Fruit fly (Drosophila melanogaster) whole organism, embryonic: ENCODE data around the gene org-1.

Source experiments
- Antp ChIP-seq: fragments of 200-800 bp; sonication (Bioruptor generic); optimal IDR thresholded peaks from 3 replicates; lab custom pipeline; 2016; ENCODE audit warnings: missing biosample characterization, missing genetic modification characterization
- C15 ChIP-seq: fragments of 200-800 bp; sonication (Bioruptor generic); IDR thresholded peaks from 3 replicates; pipeline ENCODE4 v1.3.6; 2022; ENCODE audit warnings: missing biosample characterization, missing genetic modification characterization
- CG10654 ChIP-seq: fragments of 200-800 bp; sonication (Bioruptor generic); optimal IDR thresholded peaks from 2 replicates; lab custom pipeline; 2016; ENCODE audit warnings: missing biosample characterization, missing genetic modification characterization
- CG11085 ChIP-seq: fragments of 200-800 bp; sonication (Bioruptor generic); IDR thresholded peaks from 2 replicates; pipeline ENCODE4 v1.3.6; 2022; ENCODE audit warnings: missing biosample characterization, missing genetic modification characterization
- CG11093 ChIP-seq: fragments of 200-800 bp; sonication (Bioruptor generic); IDR thresholded peaks from 3 replicates; pipeline ENCODE4 v1.3.6; 2022; ENCODE audit warnings: missing biosample characterization, missing genetic modification characterization
- CG12219 ChIP-seq: fragments of 200-800 bp; sonication (Bioruptor generic); optimal IDR thresholded peaks from 3 replicates; lab custom pipeline; 2018; ENCODE audit warnings: missing biosample characterization, mild to moderate bottlenecking, missing genetic modification characterization
- CG12299 ChIP-seq: fragments of 200-800 bp; sonication (Bioruptor generic); optimal IDR thresholded peaks from 2 replicates; lab custom pipeline; 2018; ENCODE audit warnings: missing biosample characterization, mild to moderate bottlenecking, missing genetic modification characterization
- CG16815 ChIP-seq: fragments of 200-800 bp; sonication (Bioruptor generic); optimal IDR thresholded peaks from 3 replicates; lab custom pipeline; 2017; ENCODE audit warnings: missing biosample characterization, mild to moderate bottlenecking, missing genetic modification characterization
- CG18619 ChIP-seq: fragments of 200-800 bp; sonication (Bioruptor generic); optimal IDR thresholded peaks from 3 replicates; lab custom pipeline; 2017; ENCODE audit warnings: missing biosample characterization, mild to moderate bottlenecking, missing genetic modification characterization
- CG31224 ChIP-seq: fragments of 200-800 bp; sonication (Bioruptor generic); IDR thresholded peaks from 2 replicates; pipeline ENCODE4 v1.3.6; 2022; ENCODE audit warnings: missing biosample characterization, missing genetic modification characterization
- CG32532 ChIP-seq: fragments of 200-800 bp; sonication (Bioruptor generic); IDR thresholded peaks from 2 replicates; pipeline ENCODE4 v1.3.6; 2022; ENCODE audit warnings: missing biosample characterization, missing genetic modification characterization
- CG3407 ChIP-seq: fragments of 200-800 bp; sonication (Bioruptor generic); optimal IDR thresholded peaks from 2 replicates; lab custom pipeline; 2018; ENCODE audit warnings: missing biosample characterization, mild to moderate bottlenecking, missing genetic modification characterization
- CG5953 ChIP-seq: fragments of 200-800 bp; sonication (Bioruptor generic); IDR thresholded peaks from 2 replicates; pipeline ENCODE4 v1.3.6; 2022; ENCODE audit warnings: missing biosample characterization, missing genetic modification characterization
- Camta ChIP-seq: fragments of 200-800 bp; sonication (Bioruptor generic); optimal IDR thresholded peaks from 2 replicates; lab custom pipeline; 2016; ENCODE audit warnings: missing biosample characterization, missing genetic modification characterization
- Drgx ChIP-seq: fragments of 200-800 bp; sonication (Bioruptor generic); IDR thresholded peaks from 2 replicates; pipeline ENCODE4 v1.3.6; 2022; ENCODE audit warnings: missing biosample characterization, missing genetic modification characterization
- Hr51 ChIP-seq, 2 experiments: fragments of 200-800 bp; sonication (Bioruptor generic); optimal IDR thresholded peaks; 2 replicates in 1 of 2; 3 replicates in 1 of 2; lab custom pipeline; 2016 to 2018; ENCODE audit warnings: missing biosample characterization in 2 of 2, missing genetic modification characterization in 2 of 2, mild to moderate bottlenecking in 1 of 2, moderate library complexity in 1 of 2
- Hr78 ChIP-seq, 2 experiments: fragments of 200-800 bp in 1 of 2; fragments of >200 bp in 1 of 2; sonication (Bioruptor generic) in 1 of 2; optimal IDR thresholded peaks; 2 replicates each; lab custom pipeline; 2017 to 2019; ENCODE audit warnings: missing biosample characterization in 2 of 2, missing genetic modification characterization in 2 of 2, mild to moderate bottlenecking in 1 of 2, moderate library complexity in 1 of 2
- Mes4 ChIP-seq: fragments of 200-800 bp; sonication (Bioruptor generic); optimal IDR thresholded peaks from 2 replicates; lab custom pipeline; 2016; ENCODE audit warnings: missing biosample characterization, missing genetic modification characterization
- Poxn ChIP-seq: fragments of 200-800 bp; sonication (Bioruptor generic); IDR thresholded peaks from 2 replicates; pipeline ENCODE4 v1.3.6; 2022; ENCODE audit warnings: missing biosample characterization, missing genetic modification characterization
- Vsx1 ChIP-seq: fragments of 200-800 bp; sonication (Bioruptor generic); optimal IDR thresholded peaks from 2 replicates; lab custom pipeline; 2017; ENCODE audit warnings: missing biosample characterization, mild to moderate bottlenecking, missing genetic modification characterization, missing genetic modification reagents
- amos ChIP-seq: fragments of 200-800 bp; sonication (Bioruptor generic); IDR thresholded peaks from 2 replicates; pipeline ENCODE4 v1.3.6; 2022; ENCODE audit warnings: missing biosample characterization, missing genetic modification characterization; ENCODE audit not compliant: partially characterized antibody
- ase ChIP-seq: fragments of 200-800 bp; sonication (Bioruptor generic); IDR thresholded peaks from 3 replicates; pipeline ENCODE4 v1.3.6; 2022; ENCODE audit warnings: missing biosample characterization, missing genetic modification characterization
- br ChIP-seq: fragments of >200 bp; optimal IDR thresholded peaks from 2 replicates; lab custom pipeline; 2017
- chm ChIP-seq: fragments of 200-800 bp; sonication (Bioruptor generic); IDR thresholded peaks from 2 replicates; pipeline ENCODE4 v1.3.6; 2022; ENCODE audit warnings: missing biosample characterization, missing genetic modification characterization
- ci ChIP-seq: fragments of 200-800 bp; sonication (Bioruptor generic); IDR thresholded peaks from 3 replicates; pipeline ENCODE4 v1.3.6; 2022; ENCODE audit warnings: missing biosample characterization, missing genetic modification characterization
- croc ChIP-seq: fragments of 200-800 bp; sonication (Bioruptor generic); conservative IDR thresholded peaks from 3 replicates; pipeline ENCODE4 v1.3.6; 2022; ENCODE audit warnings: missing biosample characterization, missing genetic modification characterization
- danr ChIP-seq: fragments of 200-800 bp; sonication (Bioruptor generic); IDR thresholded peaks from 2 replicates; pipeline ENCODE4 v1.3.6; 2022; ENCODE audit warnings: missing biosample characterization, missing genetic modification characterization
- gt ChIP-seq: fragments of 200-800 bp; sonication (Bioruptor generic); IDR thresholded peaks from 2 replicates; pipeline ENCODE4 v1.3.6; 2022; ENCODE audit warnings: missing biosample characterization, missing genetic modification characterization
- h ChIP-seq: fragments of >200 bp; optimal IDR thresholded peaks from 2 replicates; lab custom pipeline; 2017
- jigr1 ChIP-seq: fragments of 200-800 bp; sonication (Bioruptor generic); IDR thresholded peaks from 3 replicates; pipeline ENCODE4 v1.3.6; 2022; ENCODE audit warnings: missing biosample characterization, missing genetic modification characterization
- ken ChIP-seq: fragments of 200-800 bp; sonication (Bioruptor generic); IDR thresholded peaks from 3 replicates; pipeline ENCODE4 v1.3.6; 2022; ENCODE audit warnings: missing biosample characterization, missing genetic modification characterization
- knrl ChIP-seq: fragments of 200-800 bp; sonication (Bioruptor generic); IDR thresholded peaks from 3 replicates; pipeline ENCODE4 v1.3.6; 2022; ENCODE audit warnings: missing biosample characterization, missing genetic modification characterization; ENCODE audit not compliant: partially characterized antibody
- lov ChIP-seq, 2 experiments: fragments of 200-800 bp in 1 of 2; fragments of >200 bp in 1 of 2; sonication (Bioruptor generic) in 1 of 2; IDR thresholded peaks in 1 of 2; optimal IDR thresholded peaks in 1 of 2; 2 replicates in 1 of 2; 3 replicates in 1 of 2; pipeline versions ENCODE4 v1.3.6 to Lab custom; 2017 to 2022; ENCODE audit warnings: missing biosample characterization in 1 of 2, missing genetic modification characterization in 1 of 2
- nom ChIP-seq: fragments of 200-800 bp; sonication (Bioruptor generic); optimal IDR thresholded peaks from 2 replicates; lab custom pipeline; 2017; ENCODE audit warnings: missing biosample characterization, missing genetic modification characterization, mild to moderate bottlenecking, moderate library complexity, missing genetic modification reagents
- oc ChIP-seq: fragments of 200-800 bp; sonication (Bioruptor generic); optimal IDR thresholded peaks from 2 replicates; lab custom pipeline; 2018; ENCODE audit warnings: missing biosample characterization, mild to moderate bottlenecking, missing genetic modification characterization, moderate library complexity
- onecut ChIP-seq: fragments of 200-800 bp; sonication (Bioruptor generic); IDR thresholded peaks from 2 replicates; pipeline ENCODE4 v1.3.6; 2022; ENCODE audit warnings: missing biosample characterization, missing genetic modification characterization
- org-1 ChIP-seq: fragments of 200-800 bp; sonication (Bioruptor generic); optimal IDR thresholded peaks from 2 replicates; lab custom pipeline; 2017; ENCODE audit warnings: missing biosample characterization, missing genetic modification characterization
- rib ChIP-seq: fragments of 200-800 bp; sonication (Bioruptor generic); IDR thresholded peaks from 2 replicates; pipeline ENCODE4 v1.3.6; 2022; ENCODE audit warnings: missing biosample characterization, missing genetic modification characterization
- sd ChIP-seq: fragments of 200-800 bp; sonication (Bioruptor generic); optimal IDR thresholded peaks from 3 replicates; lab custom pipeline; 2018; ENCODE audit warnings: missing biosample characterization, mild to moderate bottlenecking, missing genetic modification characterization, moderate library complexity
- sna ChIP-seq: fragments of 200-800 bp; sonication (Bioruptor generic); IDR thresholded peaks from 2 replicates; pipeline ENCODE4 v1.3.6; 2022; ENCODE audit warnings: missing biosample characterization, missing genetic modification characterization; ENCODE audit not compliant: partially characterized antibody
- unc-4 ChIP-seq: fragments of 200-800 bp; sonication (Bioruptor generic); IDR thresholded peaks from 2 replicates; pipeline ENCODE4 v1.3.6; 2022; ENCODE audit warnings: missing biosample characterization, missing genetic modification characterization; ENCODE audit not compliant: partially characterized antibody

org-1 gene

dm6 chrX:8410349-8411240, 44.3 kb downstream of the org-1 start (continued):
- TF ChIP-seq Hr78 (GFP tag; optimal IDR thresholded peaks at IDR 0.05; lab: Kevin White, UChicago) (no peak), chm (GFP tag; lab: Robert Waterston, UW) (peak; percentile 92), oc (tag; lab: Kevin White, UChicago) (no peak), unc-4 (GFP tag; lab: Robert Waterston, UW) (no peak), br (lab: Kevin White, UChicago) (no peak), CG3407 (GFP tag; lab: Kevin White, UChicago) (no peak), org-1 (no peak), CG12219 (no peak), CG32532 (GFP tag; lab: Robert Waterston, UW) (peak; percentile 60), jigr1 (GFP tag; lab: Robert Waterston, UW) (no peak), rib (GFP tag; lab: Robert Waterston, UW) (peak; percentile 48; the same call in 1 of the 2 replicates), Camta (GFP tag; lab: Kevin White, UChicago) (no peak), CG16815 (GFP tag; lab: Kevin White, UChicago) (no peak), CG12299 (tag; lab: Kevin White, UChicago) (no peak), Vsx1 (GFP tag; lab: Kevin White, UChicago) (no peak), sna (GFP tag; lab: Robert Waterston, UW) (no peak), lov (optimal IDR thresholded peaks at IDR 0.05; lab: Kevin White, UChicago) (no peak), lov (GFP tag; IDR thresholded peaks at IDR 0.05; lab: Robert Waterston, UW) (peak; percentile 63; the same call in 1 of the 3 replicates), CG31224 (GFP tag; lab: Robert Waterston, UW) (0 out of 2 replicates have a peak, but pooled peaks have one; percentile 6), ase (GFP tag; lab: Robert Waterston, UW) (no peak), C15 (GFP tag; lab: Robert Waterston, UW) (peak; percentile 8; the same call in 1 of the 3 replicates), CG5953 (GFP tag; lab: Robert Waterston, UW) (no peak), gt (GFP tag; lab: Robert Waterston, UW) (no peak), nom (GFP tag; lab: Kevin White, UChicago) (peak; percentile 10), CG11093 (GFP tag; lab: Robert Waterston, UW) (no peak), ken (peak; percentile 28; the same call in 1 of the 3 replicates), knrl (no peak), CG10654 (no peak), Poxn (GFP tag; lab: Robert Waterston, UW) (no peak), Drgx (GFP tag; lab: Robert Waterston, UW) (peak; percentile 72), Hr51 (GFP tag; optimal IDR thresholded peaks at IDR 0.05; lab: Kevin White, UChicago) (no peak), Mes4 (no peak), ci (GFP tag; lab: Robert Waterston, UW) (peak; percentile 84), sd (tag; lab: Kevin White, UChicago) (no peak), onecut (GFP tag; lab: Robert Waterston, UW) (peak; percentile 29), danr (no peak), croc (no peak), CG11085 (GFP tag; lab: Robert Waterston, UW) (peak; percentile 14; the same call in 1 of the 2 replicates), Antp (GFP tag; lab: Kevin White, UChicago) (no peak), CG18619 (GFP tag; lab: Kevin White, UChicago) (no peak), amos (GFP tag; lab: Robert Waterston, UW) (no peak), h (lab: Kevin White, UChicago) (no peak)
- TF ChIP-seq, all 482 proteins: peak for 55
